Fruit fly (Drosophila melanogaster): ENCODE measurements around the gene Fpgs1.

DNA sequence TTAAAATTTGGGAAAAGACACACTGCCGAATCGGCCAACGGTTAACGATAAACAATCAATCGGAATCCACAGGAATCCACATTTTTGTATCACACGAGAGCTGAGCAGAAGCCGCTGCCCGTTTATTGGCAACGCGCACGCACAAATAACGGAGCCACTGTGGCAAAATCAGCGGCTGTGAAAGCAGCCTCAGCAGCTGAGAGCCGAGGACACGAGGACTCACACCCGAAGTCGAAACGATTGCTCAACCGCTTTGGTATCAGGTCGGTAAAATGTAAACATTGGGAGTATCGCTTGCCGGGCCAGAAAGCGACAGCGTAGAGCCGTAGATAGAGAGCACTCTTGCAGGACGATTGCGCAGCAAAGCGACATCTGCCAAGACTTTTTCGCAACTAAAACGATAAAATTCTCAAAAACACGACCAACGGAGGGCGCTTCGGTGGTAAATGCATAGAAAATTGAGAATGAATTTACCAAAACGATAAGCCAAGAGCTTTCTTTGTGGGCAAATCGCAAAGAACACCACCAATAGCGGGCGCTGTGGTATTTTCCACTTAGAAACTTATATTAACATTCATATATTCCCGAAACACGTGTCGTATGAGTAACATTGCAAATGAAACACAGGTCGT lies 43.3 kb upstream of the Fpgs1 start, which contains the start of gene hwt:
- TF ChIP-seq Myc (optimal IDR thresholded peaks at IDR 0.05) (no peak), Hnf4 (GFP tag; optimal IDR thresholded peaks at IDR 0.05) (no peak), woc (GFP tag; optimal IDR thresholded peaks at IDR 0.05) (no peak), Dif (GFP tag; optimal IDR thresholded peaks at IDR 0.05; ENCODE audit: partially characterized antibody) (no peak), GATAd (GFP tag; optimal IDR thresholded peaks at IDR 0.05) (no peak), brk (GFP tag; optimal IDR thresholded peaks at IDR 0.05) (no peak), usp (GFP tag; optimal IDR thresholded peaks at IDR 0.05) (no peak), h (GFP tag; optimal IDR thresholded peaks at IDR 0.05) (no peak)

Measured in whole organism, wandering third instar larva.